Fruit fly (Drosophila melanogaster): Measurements from ENCODE around the gene CG11899.

The CG11899 gene

DNA sequence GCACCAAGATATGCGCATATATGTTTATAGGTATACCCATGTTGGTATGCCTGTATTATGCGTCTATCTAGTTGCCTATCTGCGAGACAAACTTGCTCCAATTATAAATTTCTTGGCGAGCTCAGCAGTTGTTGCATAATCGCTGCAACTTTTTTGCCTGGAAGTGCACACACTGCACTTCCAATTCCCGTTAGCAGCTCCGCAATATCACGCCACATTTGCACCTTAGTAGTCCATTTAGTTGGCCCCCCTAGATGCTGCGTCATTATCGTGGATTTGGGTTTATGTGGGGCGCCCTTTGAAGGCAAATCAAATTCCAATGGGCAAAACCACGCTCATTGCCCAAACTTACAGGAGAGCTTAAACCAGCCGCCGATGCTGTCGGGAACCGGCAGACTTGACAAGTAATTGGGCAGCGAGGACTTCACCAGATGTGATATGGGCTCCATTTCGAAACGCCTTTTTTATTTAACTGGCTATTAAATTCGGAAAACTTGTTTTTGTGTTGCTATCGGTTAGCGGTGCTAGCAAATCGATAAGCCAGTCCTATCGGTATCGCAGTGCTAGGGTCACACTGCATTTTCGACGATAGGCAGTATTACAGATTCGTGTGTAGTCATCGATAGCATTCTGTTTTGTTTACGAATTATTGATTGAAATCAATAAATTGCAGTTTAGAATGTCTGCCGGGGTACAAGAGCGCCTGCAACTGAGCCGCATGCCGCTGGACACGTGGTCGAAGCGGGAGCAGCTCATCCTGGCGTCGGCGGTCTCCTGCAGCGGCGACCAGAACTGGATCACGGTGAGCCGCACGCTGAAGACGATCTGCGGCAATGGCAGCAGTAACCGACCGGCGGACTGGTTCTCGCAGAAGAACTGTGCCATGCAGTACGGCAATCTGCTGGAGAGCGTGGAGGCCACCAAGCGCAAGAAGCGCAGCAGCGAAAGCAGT is 22.9 kb downstream of the CG11899 start, which contains the start of the genes Cisd2 and Brd8 (continued):
- TF ChIP-seq Stat92E (GFP tag; optimal IDR thresholded peaks at IDR 0.05) (peak in 1 of 3 experiments; percentile 6), CG8281 (tag; optimal IDR thresholded peaks at IDR 0.05) (peak; percentile 43), CG11560 (tag; IDR thresholded peaks at IDR 0.05) (peak; percentile 76; the same call in 2 of the 3 replicates), CG9797 (GFP tag; optimal IDR thresholded peaks at IDR 0.05) (peak; percentile 86), CG12659 (GFP tag; optimal IDR thresholded peaks at IDR 0.05) (peak; percentile 69), nmo (GFP tag; optimal IDR thresholded peaks at IDR 0.05) (peak; percentile 43), HmgZ (tag; optimal IDR thresholded peaks at IDR 0.05) (peak; percentile 31), sna (GFP tag; IDR thresholded peaks at IDR 0.05; ENCODE audit: partially characterized antibody) (peak; percentile 87), CG7839 (tag; optimal IDR thresholded peaks at IDR 0.05) (no peak), ci (GFP tag; IDR thresholded peaks at IDR 0.05) (peak; percentile 35; the same call in 1 of the 3 replicates), CG6791 (GFP tag; IDR thresholded peaks at IDR 0.05; ENCODE audit: partially characterized antibody) (peak; percentile 98), CG17361 (GFP tag; IDR thresholded peaks at IDR 0.05) (0 out of 3 replicates have a peak, but pooled peaks have one; percentile 14), phol (tag; optimal IDR thresholded peaks at IDR 0.05) (peak; percentile 28), gfzf (GFP tag; optimal IDR thresholded peaks at IDR 0.05) (peak; percentile 53), gro (GFP tag; optimal IDR thresholded peaks at IDR 0.05) (peak; percentile 26), sob (GFP tag; IDR thresholded peaks at IDR 0.05) (0 out of 2 replicates have a peak, but pooled peaks have one; percentile 27), CG14860 (GFP tag; IDR thresholded peaks at IDR 0.05; ENCODE audit: partially characterized antibody) (peak; percentile 96), CG10267 (tag; optimal IDR thresholded peaks at IDR 0.05) (peak; percentile 38), row (GFP tag; IDR thresholded peaks at IDR 0.05) (peak; percentile 31; the same call in 1 of the 3 replicates), CG34422 (GFP tag; IDR thresholded peaks at IDR 0.05) (peak; percentile 47; the same call in 1 of the 3 replicates), zfh2 (GFP tag; optimal IDR thresholded peaks at IDR 0.05) (no peak), grau (tag; optimal IDR thresholded peaks at IDR 0.05) (peak; percentile 8), hbn (GFP tag; IDR thresholded peaks at IDR 0.05; ENCODE audit: partially characterized antibody) (peak; percentile 88), CTCF (GFP tag; optimal IDR thresholded peaks at IDR 0.05) (peak; percentile 55), CG14710 (tag; optimal IDR thresholded peaks at IDR 0.05) (peak; percentile 54), CG2116 (GFP tag; optimal IDR thresholded peaks at IDR 0.05) (peak; percentile 90), Sry-δ (GFP tag; optimal IDR thresholded peaks at IDR 0.05) (peak; percentile 95), CG17829 (tag; optimal IDR thresholded peaks at IDR 0.05) (peak; percentile 46), psq (GFP tag; optimal IDR thresholded peaks at IDR 0.05) (no peak), CG1603 (tag; optimal IDR thresholded peaks at IDR 0.05) (peak; percentile 73), CG17568 (GFP tag; optimal IDR thresholded peaks at IDR 0.05) (no peak), amos (GFP tag; IDR thresholded peaks at IDR 0.05; ENCODE audit: partially characterized antibody) (peak; percentile 96), Ets97D (GFP tag; optimal IDR thresholded peaks at IDR 0.05) (peak; percentile 80), stwl (tag; optimal IDR thresholded peaks at IDR 0.05) (peak; percentile 90), Fer1 (GFP tag; optimal IDR thresholded peaks at IDR 0.05) (peak; percentile 43), CG17186 (GFP tag; optimal IDR thresholded peaks at IDR 0.05) (peak; percentile 89), tna (GFP tag; IDR thresholded peaks at IDR 0.05; ENCODE audit: partially characterized antibody) (peak; percentile 97), sug (tag; optimal IDR thresholded peaks at IDR 0.05) (peak; percentile 19), lab (GFP tag; optimal IDR thresholded peaks at IDR 0.05) (no peak), CG7271 (tag; optimal IDR thresholded peaks at IDR 0.05) (no peak)

Data from whole organism, embryonic.